Worm (Caenorhabditis elegans): ENCODE measurements around the gene K07C11.8.

K07C11.8 gene

ce11 chrV:8251075-8251474 is 33.4 kb upstream of the K07C11.8 start:
- TF ChIP-seq nhr-25 (tag; optimal IDR thresholded peaks at IDR 0.05) (no peak), nhr-129 (tag; optimal IDR thresholded peaks at IDR 0.05) (peak; percentile 18), C34F6.9 (tag; optimal IDR thresholded peaks at IDR 0.05) (peak; percentile 16), sem-4 (tag; optimal IDR thresholded peaks at IDR 0.05) (no peak), zag-1 (tag; optimal IDR thresholded peaks at IDR 0.05) (no peak), F13H6.1 (tag; optimal IDR thresholded peaks at IDR 0.05) (no peak), nhr-21 (tag; optimal IDR thresholded peaks at IDR 0.05) (no peak), lin-13 (GFP tag; optimal IDR thresholded peaks at IDR 0.05) (no peak)

ce11 chrV:8250208-8250607 is 32.5 kb upstream of the K07C11.8 start, which contains the start of gene C16D9.6:
Gene C16D9.6, minus strand, starts transcription at chrV:8250308.
- no peak for TF ChIP-seq snpc-4 (tag; optimal IDR thresholded peaks at IDR 0.05)
- no peak for TF ChIP-seq lin-39 (tag; optimal IDR thresholded peaks at IDR 0.05)
- no peak for TF ChIP-seq nhr-23 (tag; optimal IDR thresholded peaks at IDR 0.05)
- TF ChIP-seq mab-5 (tag; optimal IDR thresholded peaks at IDR 0.05), result no peak
- no peak for TF ChIP-seq ceh-82 (tag; optimal IDR thresholded peaks at IDR 0.05)
- TF ChIP-seq gmeb-1 (tag; optimal IDR thresholded peaks at IDR 0.05), result no peak
- no peak for TF ChIP-seq nhr-6 (tag; optimal IDR thresholded peaks at IDR 0.05)
- TF ChIP-seq nhr-129 (tag; optimal IDR thresholded peaks at IDR 0.05), result no peak
- no peak for TF ChIP-seq lin-11 (tag; optimal IDR thresholded peaks at IDR 0.05)
- no peak for TF ChIP-seq blmp-1 (tag; optimal IDR thresholded peaks at IDR 0.05; ENCODE audit: insufficient read depth)
- TF ChIP-seq F13H6.1 (tag; optimal IDR thresholded peaks at IDR 0.05), result no peak
- no peak for TF ChIP-seq zag-1 (tag; optimal IDR thresholded peaks at IDR 0.05)
- no peak for TF ChIP-seq ceh-16 (tag; optimal IDR thresholded peaks at IDR 0.05)
- TF ChIP-seq ztf-11 (tag; optimal IDR thresholded peaks at IDR 0.05), result no peak
- no peak for TF ChIP-seq C34F6.9 (tag; optimal IDR thresholded peaks at IDR 0.05)
- no peak for TF ChIP-seq R02D3.7 (tag; optimal IDR thresholded peaks at IDR 0.05)
- TF ChIP-seq mdl-1 (tag; optimal IDR thresholded peaks at IDR 0.05), result no peak
- no peak for TF ChIP-seq nhr-77 (tag; optimal IDR thresholded peaks at IDR 0.05)

- TF ChIP-seq F13H6.1 (tag; optimal IDR thresholded peaks at IDR 0.05), result peak; percentile 68
- peak; percentile 46 to 56 for TF ChIP-seq lsy-2 (tag; optimal IDR thresholded peaks at IDR 0.05)
- peak; percentile 2 for TF ChIP-seq ceh-16 (tag; optimal IDR thresholded peaks at IDR 0.05)
- TF ChIP-seq nhr-25 (tag; optimal IDR thresholded peaks at IDR 0.05), result peak; percentile 61
- TF ChIP-seq ama-1 (optimal IDR thresholded peaks at IDR 0.05), result peak; percentile 97
- TF ChIP-seq Y55F3AM.14 (GFP tag; optimal IDR thresholded peaks at IDR 0.05), result no peak
- no peak for TF ChIP-seq lin-11 (tag; optimal IDR thresholded peaks at IDR 0.05)
- TF ChIP-seq dmd-4 (tag; optimal IDR thresholded peaks at IDR 0.05), result no peak
- TF ChIP-seq aly-2 (tag; optimal IDR thresholded peaks at IDR 0.05), result no peak
- TF ChIP-seq crh-2 (tag; optimal IDR thresholded peaks at IDR 0.05), result peak; percentile 78
- peak; percentile 10 for TF ChIP-seq unc-55 (GFP tag; optimal IDR thresholded peaks at IDR 0.05)
- TF ChIP-seq lin-13 (GFP tag; optimal IDR thresholded peaks at IDR 0.05), result peak; percentile 65
- peak; percentile 17 to 42 for TF ChIP-seq mdl-1 (tag; optimal IDR thresholded peaks at IDR 0.05)
- peak; percentile 3 for TF ChIP-seq nhr-77 (tag; optimal IDR thresholded peaks at IDR 0.05)
- no peak for TF ChIP-seq ceh-82 (tag; optimal IDR thresholded peaks at IDR 0.05)
- peak; percentile 42 for TF ChIP-seq ztf-4 (tag; optimal IDR thresholded peaks at IDR 0.05)
- peak; percentile 84 for TF ChIP-seq gmeb-1 (tag; optimal IDR thresholded peaks at IDR 0.05)
- peak; percentile 85 for TF ChIP-seq sma-9 (GFP tag; optimal IDR thresholded peaks at IDR 0.05)
- no peak for TF ChIP-seq sma-9 (tag; optimal IDR thresholded peaks at IDR 0.05)
- TF ChIP-seq snpc-4 (tag; optimal IDR thresholded peaks at IDR 0.05), result peak; percentile 98
- peak; percentile 30 for TF ChIP-seq nhr-237 (tag; optimal IDR thresholded peaks at IDR 0.05)
- TF ChIP-seq sma-3 (GFP tag; optimal IDR thresholded peaks at IDR 0.05), result peak; percentile 92
- TF ChIP-seq mbf-1 (tag; optimal IDR thresholded peaks at IDR 0.05), result no peak
- peak; percentile 77 for TF ChIP-seq nhr-21 (tag; optimal IDR thresholded peaks at IDR 0.05)
- TF ChIP-seq nhr-10 (tag; optimal IDR thresholded peaks at IDR 0.05), result no peak
- peak; percentile 82 for TF ChIP-seq fos-1 (tag; optimal IDR thresholded peaks at IDR 0.05)
- TF ChIP-seq ztf-1 (GFP tag; conservative IDR thresholded peaks at IDR 0.05), result no peak
- TF ChIP-seq mab-5 (tag; optimal IDR thresholded peaks at IDR 0.05), result peak; percentile 19
- TF ChIP-seq egl-27 (tag; optimal IDR thresholded peaks at IDR 0.05), result peak; percentile 61
- no peak for TF ChIP-seq alr-1 (tag; optimal IDR thresholded peaks at IDR 0.05)
- peak; percentile 51 for TF ChIP-seq nhr-129 (tag; optimal IDR thresholded peaks at IDR 0.05)
- TF ChIP-seq sem-4 (tag; optimal IDR thresholded peaks at IDR 0.05), result peak; percentile 37
- no peak for TF ChIP-seq unc-39 (tag; optimal IDR thresholded peaks at IDR 0.05)
- TF ChIP-seq C34F6.9 (tag; optimal IDR thresholded peaks at IDR 0.05), result peak; percentile 23
- TF ChIP-seq unc-62 (GFP tag; optimal IDR thresholded peaks at IDR 0.05), result peak; percentile 3
Observed at ce11 chrV:8247311-8248105, 29.8 kb upstream of the K07C11.8 start.

All from whole organism, L2 larva.